Worm (Caenorhabditis elegans): ENCODE measurements around the gene nhr-22.

DNA sequence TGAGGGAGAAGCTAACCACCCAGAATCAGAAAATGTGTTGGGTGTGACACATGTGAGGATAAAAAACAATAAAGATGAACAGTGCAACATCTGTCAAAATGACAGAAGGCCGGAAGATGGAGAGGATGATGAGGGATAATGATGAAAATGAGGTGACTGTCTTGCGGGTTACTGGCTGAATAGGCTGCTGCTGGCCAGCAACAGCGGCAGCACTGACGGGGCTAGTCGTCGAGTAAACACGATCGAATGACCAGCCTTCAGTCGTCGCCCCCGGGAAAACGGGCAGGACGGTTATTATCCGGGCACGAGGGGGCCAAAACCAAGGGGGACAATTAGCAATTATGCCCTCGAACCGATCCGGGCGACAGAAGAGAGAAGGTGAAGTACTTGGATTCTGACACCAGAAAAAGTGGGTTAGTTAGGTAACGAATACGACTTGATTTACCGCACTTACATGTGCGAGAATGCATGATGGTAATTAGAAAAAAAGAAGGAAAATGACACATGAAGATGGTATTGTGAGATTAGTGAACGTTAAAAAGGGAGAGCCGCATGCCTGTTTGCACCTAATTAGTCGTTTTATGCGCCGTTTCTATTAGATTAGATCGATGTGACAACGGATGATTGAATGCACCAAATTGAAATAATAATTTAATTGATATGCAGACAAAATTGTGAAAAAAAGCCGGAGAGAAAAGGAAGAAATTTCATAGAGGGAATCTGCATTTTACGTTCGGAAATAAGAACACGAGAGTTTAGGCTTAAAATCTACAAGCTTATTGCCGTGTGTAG lies 37.7 kb downstream of the nhr-22 start:
- TF ChIP-seq nhr-6 (tag; optimal IDR thresholded peaks at IDR 0.05), result no peak
- TF ChIP-seq egl-43 (GFP tag; IDR thresholded peaks at IDR 0.05), result no peak
- no peak for TF ChIP-seq madf-5 (GFP tag; IDR thresholded peaks at IDR 0.05)
- no peak for TF ChIP-seq duxl-1 (tag; optimal IDR thresholded peaks at IDR 0.05; ENCODE audit: poor library complexity)
- TF ChIP-seq daf-12 (tag; optimal IDR thresholded peaks at IDR 0.05), result no peak
- TF ChIP-seq rbr-2 (tag; optimal IDR thresholded peaks at IDR 0.05), result no peak
- TF ChIP-seq hlh-30 (tag; optimal IDR thresholded peaks at IDR 0.05; ENCODE audit: insufficient read depth), result no peak
- no peak for TF ChIP-seq snpc-4 (tag; optimal IDR thresholded peaks at IDR 0.05)
- TF ChIP-seq pqm-1 (tag; optimal IDR thresholded peaks at IDR 0.05), result no peak
- TF ChIP-seq madf-9 (GFP tag; conservative IDR thresholded peaks at IDR 0.05), result no peak

Measured in whole organism, L4 larva.